Worm (Caenorhabditis elegans): Measurements from ENCODE around the gene C25E10.13.

DNA sequence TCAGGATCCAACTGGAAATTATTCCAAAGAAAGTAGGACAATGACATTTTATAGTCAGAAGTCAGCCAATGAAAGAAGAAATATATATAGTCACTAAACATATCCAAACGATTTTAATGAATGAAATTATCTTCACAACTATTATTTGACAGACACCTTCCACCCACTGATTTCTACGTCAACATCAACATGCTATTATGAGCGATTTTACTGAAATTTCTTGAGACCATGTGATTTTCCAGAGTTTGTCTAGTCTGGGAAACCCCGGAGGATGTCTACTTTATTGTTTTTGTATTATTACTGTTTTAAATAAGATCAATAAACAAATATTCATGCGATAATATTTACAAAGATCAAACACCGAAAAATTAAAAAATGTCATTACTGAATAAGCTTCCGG lies 44.0 kb upstream of the C25E10.13 start, which contains the start of gene srt-18:
- TF ChIP-seq nhr-120 (GFP tag; IDR thresholded peaks at IDR 0.05) (no peak), rpc-1 (optimal IDR thresholded peaks at IDR 0.05) (no peak), rpc-1 (tag; optimal IDR thresholded peaks at IDR 0.05) (no peak), dox-1 (GFP tag; IDR thresholded peaks at IDR 0.05) (no peak), snpc-4 (GFP tag; optimal IDR thresholded peaks at IDR 0.05) (no peak), snpc-4 (tag; optimal IDR thresholded peaks at IDR 0.05) (no peak), F52B5.7 (tag; optimal IDR thresholded peaks at IDR 0.05) (no peak), ceh-79 (tag; optimal IDR thresholded peaks at IDR 0.05) (no peak), akir-1 (GFP tag; optimal IDR thresholded peaks at IDR 0.05) (no peak), nhr-90 (tag; optimal IDR thresholded peaks at IDR 0.05) (no peak), nhr-179 (tag; optimal IDR thresholded peaks at IDR 0.05) (no peak), F33H1.4 (GFP tag; IDR thresholded peaks at IDR 0.05) (no peak)
